Worm (Caenorhabditis elegans) whole organism, L4 larva: ENCODE measurements around the gene H14N18.4.

Experiments
- F49E8.2 ChIP-seq: sonication (generic microtip); optimal IDR thresholded peaks from 2 replicates; lab custom pipeline; 2016; ENCODE audit warnings: missing compliant biosample characterization, mild to moderate bottlenecking, missing genetic modification characterization, borderline replicate concordance
- R02D3.7 ChIP-seq: fragments of 150-350 bp; sonication (generic microtip); optimal IDR thresholded peaks from 3 replicates; lab custom pipeline; 2014; ENCODE audit warnings: missing biosample characterization, missing genetic modification characterization
- T26A8.4 ChIP-seq: fragments of 200-800 bp; sonication (Bioruptor generic); IDR thresholded peaks from 2 replicates; pipeline ENCODE4 v1.3.6; 2022; ENCODE audit warnings: missing genetic modification characterization, missing compliant biosample characterization
- Y75B8A.6 ChIP-seq: fragments of 200-800 bp; sonication (Bioruptor generic); IDR thresholded peaks from 2 replicates; pipeline ENCODE4 v1.3.6; 2022; ENCODE audit warnings: missing genetic modification reagents, missing genetic modification characterization, missing compliant biosample characterization
- aly-2 ChIP-seq: sonication (generic microtip); optimal IDR thresholded peaks from 2 replicates; lab custom pipeline; 2018; ENCODE audit warnings: missing biosample characterization, missing genetic modification characterization
- ama-1 ChIP-seq: fragments of 150-350 bp; optimal IDR thresholded peaks from 2 replicates; lab custom pipeline; 2014; ENCODE audit warnings: inconsistent platforms, mixed read lengths
- attf-4 ChIP-seq: sonication (generic microtip); optimal IDR thresholded peaks from 3 replicates; lab custom pipeline; 2017; ENCODE audit warnings: missing biosample characterization, missing genetic modification characterization
- ceh-20 ChIP-seq: fragments of 200-800 bp; sonication (Bioruptor generic); IDR thresholded peaks from 2 replicates; pipeline ENCODE4 v1.3.6; 2022; ENCODE audit warnings: missing genetic modification reagents, missing genetic modification characterization, missing compliant biosample characterization
- ceh-44 ChIP-seq: fragments of 200-800 bp; sonication (Bioruptor generic); IDR thresholded peaks from 2 replicates; pipeline ENCODE4 v1.3.6; 2022; ENCODE audit warnings: missing genetic modification reagents, missing genetic modification characterization, missing compliant biosample characterization
- ctbp-1 ChIP-seq: fragments of 200-800 bp; sonication (Bioruptor generic); IDR thresholded peaks from 2 replicates; pipeline ENCODE4 v1.3.6; 2022; ENCODE audit warnings: missing genetic modification reagents, missing genetic modification characterization, missing compliant biosample characterization
- daf-12 ChIP-seq: fragments of 150-350 bp; optimal IDR thresholded peaks from 2 replicates; lab custom pipeline; 2014; ENCODE audit warnings: missing biosample characterization, missing genetic modification reagents, missing genetic modification characterization
- daf-19 ChIP-seq: fragments of 200-800 bp; sonication (Bioruptor generic); conservative IDR thresholded peaks from 2 replicates; pipeline ENCODE4 v1.3.6; 2022; ENCODE audit warnings: missing genetic modification characterization, missing compliant biosample characterization
- dmd-8 ChIP-seq: fragments of 200-800 bp; sonication (Bioruptor generic); IDR thresholded peaks from 2 replicates; pipeline ENCODE4 v1.3.6; 2022; ENCODE audit warnings: missing genetic modification characterization, missing compliant biosample characterization
- dmd-9 ChIP-seq: fragments of 200-800 bp; sonication (Bioruptor generic); IDR thresholded peaks from 2 replicates; pipeline ENCODE4 v1.3.6; 2022; ENCODE audit warnings: missing genetic modification reagents, missing genetic modification characterization, missing compliant biosample characterization
- dpl-1 ChIP-seq: fragments of 150-350 bp; optimal IDR thresholded peaks from 2 replicates; lab custom pipeline; 2014; ENCODE audit warnings: missing biosample characterization, missing genetic modification reagents, missing genetic modification characterization
- egl-27 ChIP-seq: sonication (generic microtip); optimal IDR thresholded peaks from 3 replicates; lab custom pipeline; 2017; ENCODE audit warnings: missing biosample characterization, missing genetic modification reagents, missing genetic modification characterization
- egl-43 ChIP-seq: fragments of 200-800 bp; sonication (Bioruptor generic); IDR thresholded peaks from 2 replicates; pipeline ENCODE4 v1.3.6; 2022; ENCODE audit warnings: missing genetic modification reagents, missing genetic modification characterization, missing compliant biosample characterization
- fkh-10 ChIP-seq: fragments of 150-350 bp; optimal IDR thresholded peaks from 2 replicates; lab custom pipeline; 2014; ENCODE audit warnings: missing biosample characterization, missing genetic modification reagents, missing genetic modification characterization
- fos-1 ChIP-seq: fragments of 150-350 bp; optimal IDR thresholded peaks from 2 replicates; lab custom pipeline; 2014; ENCODE audit warnings: missing biosample characterization, missing genetic modification characterization
- gei-8 ChIP-seq: fragments of 200-800 bp; sonication (Bioruptor generic); optimal IDR thresholded peaks from 2 replicates; lab custom pipeline; 2018; ENCODE audit warnings: mild to moderate bottlenecking, missing genetic modification characterization, missing compliant biosample characterization
- lin-1 ChIP-seq: fragments of 200-800 bp; sonication (Bioruptor generic); IDR thresholded peaks from 2 replicates; pipeline ENCODE4 v1.3.6; 2022; ENCODE audit warnings: missing genetic modification reagents, missing genetic modification characterization, missing compliant biosample characterization
- lin-29 ChIP-seq: fragments of 200-800 bp; sonication (Bioruptor generic); IDR thresholded peaks from 2 replicates; pipeline ENCODE4 v1.3.6; 2022; ENCODE audit warnings: missing genetic modification reagents, missing genetic modification characterization, missing compliant biosample characterization
- lin-38 ChIP-seq: fragments of 200-800 bp; sonication (Bioruptor generic); IDR thresholded peaks from 2 replicates; pipeline ENCODE4 v1.3.6; 2022; ENCODE audit warnings: missing genetic modification reagents, missing genetic modification characterization, missing compliant biosample characterization
- lsy-2 ChIP-seq, 2 experiments: fragments of 150-350 bp in 1 of 2; sonication (generic microtip) in 1 of 2; optimal IDR thresholded peaks; 2 replicates each; lab custom pipeline; 2014 to 2017; ENCODE audit warnings: missing biosample characterization in 2 of 2, missing genetic modification characterization in 2 of 2
- madf-5 ChIP-seq, 2 experiments: fragments of 200-800 bp; sonication (Bioruptor generic); IDR thresholded peaks; 2 replicates each; pipeline ENCODE4 v1.3.6; 2022; ENCODE audit warnings: missing compliant biosample characterization in 2 of 2, missing genetic modification characterization in 2 of 2
- mdl-1 ChIP-seq, 2 experiments: fragments of 150-350 bp in 1 of 2; sonication (generic microtip) in 1 of 2; optimal IDR thresholded peaks; 2 replicates each; lab custom pipeline; 2014 to 2017; ENCODE audit warnings: missing biosample characterization in 2 of 2, missing genetic modification characterization in 2 of 2
- mdt-29 ChIP-seq: fragments of 200-800 bp; sonication (Bioruptor generic); IDR thresholded peaks from 2 replicates; pipeline ENCODE4 v1.3.6; 2022; ENCODE audit warnings: missing genetic modification reagents, missing genetic modification characterization, missing compliant biosample characterization
- mxl-3 ChIP-seq: fragments of 200-800 bp; sonication (Bioruptor generic); optimal IDR thresholded peaks from 2 replicates; lab custom pipeline; 2018; ENCODE audit warnings: mild to moderate bottlenecking, missing genetic modification characterization, missing compliant biosample characterization
- nhr-10 ChIP-seq: fragments of 150-350 bp; optimal IDR thresholded peaks from 2 replicates; lab custom pipeline; 2014; ENCODE audit warnings: missing biosample characterization, missing genetic modification characterization
- nhr-102 ChIP-seq: sonication (generic microtip); optimal IDR thresholded peaks from 2 replicates; lab custom pipeline; 2016; ENCODE audit warnings: mild to moderate bottlenecking, missing genetic modification characterization, moderate library complexity, missing compliant biosample characterization
- nhr-11 ChIP-seq: fragments of 150-350 bp; optimal IDR thresholded peaks from 2 replicates; lab custom pipeline; 2014; ENCODE audit warnings: missing biosample characterization, missing genetic modification characterization
- nhr-111 ChIP-seq: fragments of 200-800 bp; sonication (Bioruptor generic); optimal IDR thresholded peaks from 2 replicates; lab custom pipeline; 2018; ENCODE audit warnings: mild to moderate bottlenecking, missing genetic modification characterization, missing compliant biosample characterization
- nhr-237 ChIP-seq: sonication (generic microtip); optimal IDR thresholded peaks from 2 replicates; lab custom pipeline; 2017; ENCODE audit warnings: missing biosample characterization, missing genetic modification characterization
- nhr-25 ChIP-seq: sonication (generic microtip); optimal IDR thresholded peaks from 2 replicates; lab custom pipeline; 2017; ENCODE audit warnings: missing genetic modification characterization, mild to moderate bottlenecking, missing compliant biosample characterization, antibody characterized with exemption, moderate library complexity, borderline replicate concordance; ENCODE audit not compliant: insufficient read depth
- nhr-41 ChIP-seq: fragments of 200-800 bp; sonication (Bioruptor generic); IDR thresholded peaks from 2 replicates; pipeline ENCODE4 v1.3.6; 2022; ENCODE audit warnings: missing genetic modification reagents, missing genetic modification characterization, missing compliant biosample characterization
- nhr-76 ChIP-seq: fragments of 150-350 bp; optimal IDR thresholded peaks from 2 replicates; lab custom pipeline; 2014; ENCODE audit warnings: missing biosample characterization, missing genetic modification characterization
- nhr-77 ChIP-seq: fragments of 150-350 bp; optimal IDR thresholded peaks from 2 replicates; lab custom pipeline; 2014; ENCODE audit warnings: missing biosample characterization, missing genetic modification characterization
- php-3 ChIP-seq: fragments of 200-800 bp; sonication (Bioruptor generic); IDR thresholded peaks from 2 replicates; pipeline ENCODE4 v1.3.6; 2022; ENCODE audit warnings: missing genetic modification reagents, missing genetic modification characterization, missing compliant biosample characterization
- pqm-1 ChIP-seq: sonication (generic microtip); optimal IDR thresholded peaks from 2 replicates; lab custom pipeline; 2017; ENCODE audit warnings: missing biosample characterization, missing genetic modification characterization
- sdz-12 ChIP-seq: fragments of 200-800 bp; sonication (Bioruptor generic); optimal IDR thresholded peaks from 2 replicates; lab custom pipeline; 2018; ENCODE audit warnings: mild to moderate bottlenecking, missing genetic modification characterization, missing compliant biosample characterization
- set-16 ChIP-seq: fragments of 200-800 bp; sonication (Bioruptor generic); IDR thresholded peaks from 2 replicates; pipeline ENCODE4 v1.3.6; 2022; ENCODE audit warnings: missing genetic modification reagents, missing genetic modification characterization, missing compliant biosample characterization
- snpc-1.2 ChIP-seq: fragments of 200-800 bp; sonication (Bioruptor generic); IDR thresholded peaks from 2 replicates; pipeline ENCODE4 v1.3.6; 2022; ENCODE audit warnings: missing genetic modification reagents, missing genetic modification characterization, missing compliant biosample characterization
- spr-1 ChIP-seq: sonication (generic microtip); optimal IDR thresholded peaks from 2 replicates; lab custom pipeline; 2016; ENCODE audit warnings: mild to moderate bottlenecking, missing genetic modification characterization, missing compliant biosample characterization
- spr-3 ChIP-seq: fragments of 200-800 bp; sonication (Bioruptor generic); optimal IDR thresholded peaks from 2 replicates; lab custom pipeline; 2018; ENCODE audit warnings: mild to moderate bottlenecking, missing genetic modification characterization, missing compliant biosample characterization
- tra-1 ChIP-seq: fragments of 200-800 bp; sonication (Bioruptor generic); IDR thresholded peaks from 2 replicates; pipeline ENCODE4 v1.3.6; 2022; ENCODE audit warnings: missing genetic modification reagents, missing genetic modification characterization, missing compliant biosample characterization
- vab-7 ChIP-seq: fragments of 200-800 bp; sonication (Bioruptor generic); IDR thresholded peaks from 2 replicates; pipeline ENCODE4 v1.3.6; 2022; ENCODE audit warnings: missing genetic modification reagents, missing genetic modification characterization, missing compliant biosample characterization
- zag-1 ChIP-seq: fragments of 150-350 bp; optimal IDR thresholded peaks from 2 replicates; lab custom pipeline; 2014; ENCODE audit warnings: missing biosample characterization, missing genetic modification characterization
- zfp-2 ChIP-seq: sonication (generic microtip); optimal IDR thresholded peaks from 2 replicates; lab custom pipeline; 2016; ENCODE audit warnings: mild to moderate bottlenecking, missing genetic modification characterization, missing compliant biosample characterization
- zfp-3 ChIP-seq: fragments of 200-800 bp; sonication (Bioruptor generic); conservative IDR thresholded peaks from 2 replicates; pipeline ENCODE4 v1.3.6; 2022; ENCODE audit warnings: missing genetic modification reagents, missing genetic modification characterization, missing compliant biosample characterization
- zip-11 ChIP-seq: fragments of 200-800 bp; sonication (Bioruptor generic); IDR thresholded peaks from 2 replicates; pipeline ENCODE4 v1.3.6; 2022; ENCODE audit warnings: missing genetic modification characterization, missing compliant biosample characterization
- zip-2 ChIP-seq: fragments of 150-350 bp; optimal IDR thresholded peaks from 2 replicates; lab custom pipeline; 2014; ENCODE audit warnings: missing biosample characterization, missing genetic modification characterization
- ztf-7 ChIP-seq: fragments of 150-350 bp; optimal IDR thresholded peaks from 2 replicates; lab custom pipeline; 2014; ENCODE audit warnings: missing biosample characterization, missing genetic modification characterization

The H14N18.4 gene

DNA sequence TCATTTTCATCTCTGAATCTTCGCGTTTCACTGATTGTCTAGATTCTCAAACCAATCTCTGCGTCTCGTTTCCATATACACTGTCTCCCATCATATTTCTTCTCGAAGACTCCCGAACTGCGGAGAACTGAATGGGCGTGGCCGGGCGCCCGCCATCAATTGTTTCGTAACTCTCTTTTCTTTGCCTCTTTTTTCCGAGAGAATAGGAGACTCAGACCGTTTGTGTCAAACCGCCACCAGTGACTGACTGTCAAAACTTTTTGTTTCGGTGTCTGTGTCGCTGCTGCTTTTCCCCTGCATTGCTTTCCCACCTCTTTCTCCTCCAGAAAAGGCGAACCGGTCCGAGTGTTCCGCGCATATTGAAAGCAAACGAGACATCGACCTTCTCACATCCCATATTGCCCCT lies 7.4 kb upstream of the H14N18.4 start, which contains the start of gene unc-23 (continued):
- TF ChIP-seq fos-1 (tag; lab: Kevin White, UChicago) (no peak), ama-1 (lab: Kevin White, UChicago) (peak; percentile 65), php-3 (peak; percentile 90), nhr-11 (tag; lab: Kevin White, UChicago) (peak; percentile 88), gei-8 (GFP tag; lab: Kevin White, UChicago) (peak; percentile 50), lin-38 (peak; percentile 54), attf-4 (no peak), spr-3 (GFP tag; lab: Kevin White, UChicago) (peak; percentile 76), ctbp-1 (peak; percentile 69), dmd-9 (GFP tag; lab: Robert Waterston, UW) (0 out of 2 replicates have a peak, but pooled peaks have one; percentile 15), nhr-111 (GFP tag; lab: Kevin White, UChicago) (no peak), dmd-8 (GFP tag; lab: Robert Waterston, UW) (no peak), lin-29 (GFP tag; lab: Robert Waterston, UW) (peak; percentile 69; the same call in 1 of the 2 replicates), mxl-3 (GFP tag; lab: Kevin White, UChicago) (peak; percentile 54), nhr-77 (peak; percentile 73), egl-43 (GFP tag; lab: Robert Waterston, UW) (no peak), ztf-7 (peak; percentile 48), pqm-1 (no peak), T26A8.4 (peak; percentile 70), daf-12 (tag; lab: Kevin White, UChicago) (no peak), zfp-3 (peak; percentile 93), set-16 (peak; percentile 77; the same call in 1 of the 2 replicates), R02D3.7 (tag; lab: Kevin White, UChicago) (no peak), snpc-1.2 (GFP tag; lab: Robert Waterston, UW) (no peak), Y75B8A.6 (GFP tag; lab: Robert Waterston, UW) (no peak; the same call in 1 of the 2 replicates), mdt-29 (GFP tag; lab: Robert Waterston, UW) (peak; percentile 99), zip-2 (peak; percentile 36), nhr-237 (no peak), zip-11 (GFP tag; lab: Robert Waterston, UW) (no peak), egl-27 (tag; lab: Kevin White, UChicago) (no peak), lsy-2 (tag; optimal IDR thresholded peaks at IDR 0.05; lab: Kevin White, UChicago) (peak in 1 of 2 experiments; percentile 71), spr-1 (tag; lab: Kevin White, UChicago) (peak; percentile 76), nhr-102 (tag; lab: Kevin White, UChicago) (peak; percentile 83), tra-1 (GFP tag; lab: Robert Waterston, UW) (peak; percentile 86), nhr-41 (GFP tag; lab: Robert Waterston, UW) (no peak), ceh-20 (GFP tag; lab: Robert Waterston, UW) (peak; percentile 76; the same call in 1 of the 2 replicates), ceh-44 (GFP tag; lab: Robert Waterston, UW) (no peak), zag-1 (tag; lab: Kevin White, UChicago) (no peak), daf-19 (GFP tag; lab: Robert Waterston, UW) (no peak), madf-5 (GFP tag; IDR thresholded peaks at IDR 0.05; lab: Robert Waterston, UW) (0 out of 4 replicates have a peak, but pooled peaks of 1 of the 2 experiments have one; percentile 65), sdz-12 (no peak), nhr-25 (tag; lab: Kevin White, UChicago) (peak; percentile 88), nhr-76 (tag; lab: Kevin White, UChicago) (peak; percentile 20), vab-7 (peak; percentile 49; the same call in 1 of the 2 replicates), fkh-10 (GFP tag; lab: Kevin White, UChicago) (no peak), nhr-10 (tag; lab: Kevin White, UChicago) (peak; percentile 77), zfp-2 (tag; lab: Kevin White, UChicago) (no peak), mdl-1 (tag; optimal IDR thresholded peaks at IDR 0.05; lab: Kevin White, UChicago) (peak in 1 of 2 experiments; percentile 80), dpl-1 (GFP tag; lab: Kevin White, UChicago) (peak; percentile 49), lin-1 (GFP tag; lab: Robert Waterston, UW) (peak; percentile 93), aly-2 (tag; lab: Kevin White, UChicago) (no peak), F49E8.2 (tag; lab: Kevin White, UChicago) (no peak)
